Fruit fly (Drosophila melanogaster) Kc167 (cell line): Measurements from ENCODE around the gene CG31955.

ENCODE experiments used
- Myc ChIP-seq: fragments of >200 bp; optimal IDR thresholded peaks from 2 replicates; lab custom pipeline; 2017; ENCODE audit warnings: missing external identifiers
- Sin3A ChIP-seq: fragments of >200 bp; optimal IDR thresholded peaks from 2 replicates; lab custom pipeline; 2018; ENCODE audit warnings: missing external identifiers
- h ChIP-seq: fragments of >200 bp; optimal IDR thresholded peaks from 3 replicates; lab custom pipeline; 2018; ENCODE audit warnings: missing external identifiers

DNA sequence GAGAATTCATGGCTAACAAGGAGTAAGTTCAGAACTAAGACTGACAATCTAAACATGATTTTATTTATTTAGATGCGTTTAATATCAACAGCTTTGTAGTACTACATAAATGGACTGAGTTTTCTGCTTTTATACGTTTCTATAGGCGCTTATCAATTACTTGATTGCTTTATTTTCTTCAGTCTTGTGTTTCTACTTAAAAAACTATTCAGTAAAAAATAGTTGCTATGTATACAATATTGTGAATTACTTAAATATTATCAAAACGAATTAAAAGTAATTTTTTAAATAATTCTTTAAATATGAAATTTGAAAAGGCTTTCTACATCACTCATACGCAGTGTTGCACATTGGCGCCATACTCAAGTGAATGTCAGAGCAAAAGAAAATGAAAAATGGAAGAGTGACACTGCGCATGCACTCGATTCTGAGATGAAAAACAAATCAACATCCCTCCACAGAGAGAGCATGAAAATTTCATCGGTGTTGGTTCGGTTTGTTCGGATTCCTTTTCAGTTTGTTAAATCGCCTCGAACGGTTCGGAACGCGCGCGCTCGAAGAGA lies 4.8 kb upstream of the CG31955 start, which contains the start of the genes lectin-24A and Shaw:
- no peak for TF ChIP-seq Myc (lab: Kevin White, UChicago)
- no peak for TF ChIP-seq Sin3A
- no peak for TF ChIP-seq h (lab: Kevin White, UChicago)
